Worm (Caenorhabditis elegans): ENCODE results near the gene slc-25A21.
A peak's percentile ranks its signal among the peaks of the same experiment; 100 is the strongest.

Gene slc-25A21

ce11 chrX:16205880-16206279 lies 16.2 kb downstream of the slc-25A21 start (continued):
- TF ChIP-seq K11D2.4 (GFP tag; IDR thresholded peaks at IDR 0.05) (peak; percentile 72), ceh-40 (GFP tag; IDR thresholded peaks at IDR 0.05) (no peak), B0019.2 (GFP tag; conservative IDR thresholded peaks at IDR 0.05) (no peak), B0035.1 (tag; optimal IDR thresholded peaks at IDR 0.05) (peak; percentile 24), tbp1 (GFP tag; optimal IDR thresholded peaks at IDR 0.05) (peak; percentile 69)

DNA sequence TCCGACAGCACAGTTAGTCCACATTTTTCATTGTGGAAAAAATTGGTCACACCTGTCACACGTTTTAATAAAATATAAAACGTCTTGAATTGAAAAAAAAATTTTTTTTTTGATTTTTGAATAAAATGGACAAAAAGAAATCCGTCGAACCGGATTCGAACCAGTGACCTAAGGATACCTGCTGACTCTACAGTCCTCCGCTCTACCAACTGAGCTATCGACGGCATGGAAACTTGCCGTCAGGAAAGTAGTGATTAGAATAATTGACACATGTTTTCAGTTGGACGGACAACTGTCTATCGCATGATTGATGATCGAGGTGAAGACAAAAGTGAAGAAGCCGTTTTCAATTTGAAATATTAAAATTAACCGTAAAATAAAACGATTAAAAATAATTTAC lies 18.5 kb downstream of the slc-25A21 start:
- TF ChIP-seq tbp1 (GFP tag; optimal IDR thresholded peaks at IDR 0.05): peak; percentile 87
- no peak for TF ChIP-seq K12H6.12 (tag; optimal IDR thresholded peaks at IDR 0.05)
- no peak for TF ChIP-seq atf-7 (tag; optimal IDR thresholded peaks at IDR 0.05)
- no peak for TF ChIP-seq somi-1 (GFP tag; optimal IDR thresholded peaks at IDR 0.05)
- TF ChIP-seq dpl-1 (GFP tag; optimal IDR thresholded peaks at IDR 0.05): no peak
- TF ChIP-seq attf-6 (GFP tag; IDR thresholded peaks at IDR 0.05): no peak
- no peak for TF ChIP-seq cebp-1 (GFP tag; IDR thresholded peaks at IDR 0.05)
- TF ChIP-seq cebp-1 (tag; optimal IDR thresholded peaks at IDR 0.05): no peak
- no peak for TF ChIP-seq Y53F4B.3 (GFP tag; IDR thresholded peaks at IDR 0.05)
- no peak for TF ChIP-seq dox-1 (GFP tag; IDR thresholded peaks at IDR 0.05)
- TF ChIP-seq ceh-100 (GFP tag; IDR thresholded peaks at IDR 0.05): no peak
- TF ChIP-seq lsy-27 (tag; optimal IDR thresholded peaks at IDR 0.05; ENCODE audit: borderline replicate concordance, insufficient read depth): no peak
- no peak for TF ChIP-seq egrh-3 (GFP tag; IDR thresholded peaks at IDR 0.05)
- TF ChIP-seq hlh-26 (GFP tag; conservative IDR thresholded peaks at IDR 0.05): no peak
- no peak for TF ChIP-seq dpff-1 (tag; optimal IDR thresholded peaks at IDR 0.05)
- TF ChIP-seq sdz-38 (tag; optimal IDR thresholded peaks at IDR 0.05): no peak
- no peak for TF ChIP-seq Y79H2A.3 (GFP tag; conservative IDR thresholded peaks at IDR 0.05)
- no peak for TF ChIP-seq nhr-90 (tag; optimal IDR thresholded peaks at IDR 0.05)
- no peak for TF ChIP-seq rcor-1 (GFP tag; IDR thresholded peaks at IDR 0.05)
- no peak for TF ChIP-seq F37B4.10 (GFP tag; IDR thresholded peaks at IDR 0.05)
- TF ChIP-seq efl-1 (GFP tag; optimal IDR thresholded peaks at IDR 0.05): no peak
- TF ChIP-seq attf-5 (GFP tag; optimal IDR thresholded peaks at IDR 0.05): no peak
- TF ChIP-seq T07F8.4 (tag; optimal IDR thresholded peaks at IDR 0.05): no peak
- TF ChIP-seq snpc-3.4 (tag; optimal IDR thresholded peaks at IDR 0.05): peak; percentile 21
- TF ChIP-seq nfya-1 (tag; optimal IDR thresholded peaks at IDR 0.05; ENCODE audit: borderline replicate concordance, insufficient read depth): no peak
- TF ChIP-seq attf-3 (GFP tag; conservative IDR thresholded peaks at IDR 0.05): no peak
- no peak for TF ChIP-seq tbx-9 (tag; optimal IDR thresholded peaks at IDR 0.05; ENCODE audit: borderline replicate concordance)
- TF ChIP-seq aptf-2 (GFP tag; conservative IDR thresholded peaks at IDR 0.05): no peak
- peak; percentile 43 for TF ChIP-seq snpc-1.3 (tag; optimal IDR thresholded peaks at IDR 0.05; ENCODE audit: insufficient read depth)
- TF ChIP-seq B0035.1 (tag; optimal IDR thresholded peaks at IDR 0.05): no peak
- no peak for TF ChIP-seq F22D6.2 (tag; optimal IDR thresholded peaks at IDR 0.05)
- no peak for TF ChIP-seq nfya-2 (GFP tag; IDR thresholded peaks at IDR 0.05)
- no peak for TF ChIP-seq ztf-6 (GFP tag; IDR thresholded peaks at IDR 0.05)
- no peak for TF ChIP-seq ceh-27 (GFP tag; optimal IDR thresholded peaks at IDR 0.05)
- no peak for TF ChIP-seq nhr-179 (tag; optimal IDR thresholded peaks at IDR 0.05)
- TF ChIP-seq C17E4.6 (GFP tag; IDR thresholded peaks at IDR 0.05): no peak
- no peak for TF ChIP-seq sea-2 (GFP tag; IDR thresholded peaks at IDR 0.05)
- TF ChIP-seq F57A8.1 (GFP tag; optimal IDR thresholded peaks at IDR 0.05): no peak
- no peak for TF ChIP-seq chd-7 (tag; optimal IDR thresholded peaks at IDR 0.05)
- no peak for TF ChIP-seq xnd-1 (tag; optimal IDR thresholded peaks at IDR 0.05)
- TF ChIP-seq zim-3 (tag; optimal IDR thresholded peaks at IDR 0.05): no peak
- TF ChIP-seq mel-28 (tag; optimal IDR thresholded peaks at IDR 0.05; ENCODE audit: borderline replicate concordance): no peak
- peak; percentile 1 for TF ChIP-seq die-1 (tag; optimal IDR thresholded peaks at IDR 0.05)
- TF ChIP-seq ztf-26 (tag; optimal IDR thresholded peaks at IDR 0.05): no peak
- no peak for TF ChIP-seq K11D2.4 (GFP tag; IDR thresholded peaks at IDR 0.05)
